Fruit fly (Drosophila melanogaster): ENCODE data around the gene CG12375.

dm6 chr2L:8085466-8086164 lies 41.1 kb downstream of the CG12375 start:
- TF ChIP-seq lola (GFP tag; optimal IDR thresholded peaks at IDR 0.05) = no peak
- no peak for TF ChIP-seq sv (GFP tag; optimal IDR thresholded peaks at IDR 0.05)
- TF ChIP-seq h (GFP tag; optimal IDR thresholded peaks at IDR 0.05) = no peak
- TF ChIP-seq fru (GFP tag; optimal IDR thresholded peaks at IDR 0.05) = no peak
- no peak for TF ChIP-seq pan (optimal IDR thresholded peaks at IDR 0.05)
- TF ChIP-seq CG9705 (GFP tag; optimal IDR thresholded peaks at IDR 0.05) = no peak
- no peak for TF ChIP-seq dmrt93B (GFP tag; optimal IDR thresholded peaks at IDR 0.05)
- no peak for TF ChIP-seq Hr78 (GFP tag; optimal IDR thresholded peaks at IDR 0.05)
- TF ChIP-seq tai (GFP tag; optimal IDR thresholded peaks at IDR 0.05) = no peak
- TF ChIP-seq Sp1 (GFP tag; optimal IDR thresholded peaks at IDR 0.05) = no peak
- no peak for TF ChIP-seq woc (GFP tag; optimal IDR thresholded peaks at IDR 0.05)
- no peak for TF ChIP-seq psq (GFP tag; optimal IDR thresholded peaks at IDR 0.05)

Measured in whole organism, wandering third instar larva.